Worm (Caenorhabditis elegans) whole organism, midembryonic: ENCODE data around the gene rcat-1.

Experiments
- T22C8.4 ChIP-seq: fragments of 200-800 bp; sonication (Bioruptor generic); IDR thresholded peaks from 2 replicates; pipeline ENCODE4 v1.3.6; 2022; ENCODE audit warnings: missing genetic modification characterization, missing compliant biosample characterization
- cog-1 ChIP-seq: sonication (generic microtip); optimal IDR thresholded peaks from 2 replicates; lab custom pipeline; 2016; ENCODE audit warnings: missing genetic modification characterization, missing compliant biosample characterization
- flt-1 ChIP-seq: fragments of 200-800 bp; sonication (Bioruptor generic); IDR thresholded peaks from 2 replicates; pipeline ENCODE4 v1.3.6; 2022; ENCODE audit warnings: missing genetic modification characterization, missing compliant biosample characterization
- klf-2 ChIP-seq: fragments of 200-800 bp; sonication (Bioruptor generic); conservative IDR thresholded peaks from 2 replicates; pipeline ENCODE4 v1.3.6; 2022; ENCODE audit warnings: missing genetic modification reagents, missing genetic modification characterization, missing compliant biosample characterization
- med-1 ChIP-seq: sonication (generic microtip); optimal IDR thresholded peaks from 2 replicates; lab custom pipeline; 2017; ENCODE audit warnings: missing genetic modification characterization, mild to moderate bottlenecking, missing compliant biosample characterization, antibody characterized with exemption, missing genetic modification reagents; ENCODE audit not compliant: insufficient read depth
- ref-1 ChIP-seq: fragments of 200-800 bp; sonication (Bioruptor generic); conservative IDR thresholded peaks from 2 replicates; pipeline ENCODE4 v1.3.6; 2022; ENCODE audit warnings: missing genetic modification reagents, missing genetic modification characterization, missing compliant biosample characterization
- tab-1 ChIP-seq: fragments of 200-800 bp; sonication (Bioruptor generic); IDR thresholded peaks from 2 replicates; pipeline ENCODE4 v1.3.6; 2022; ENCODE audit warnings: missing genetic modification characterization, missing compliant biosample characterization
- ztf-23 ChIP-seq: fragments of 200-800 bp; sonication (Bioruptor generic); IDR thresholded peaks from 2 replicates; pipeline ENCODE4 v1.3.6; 2022; ENCODE audit warnings: missing genetic modification reagents, missing genetic modification characterization, missing compliant biosample characterization
- ztf-29 ChIP-seq: fragments of 200-800 bp; sonication (Bioruptor generic); IDR thresholded peaks from 2 replicates; pipeline ENCODE4 v1.3.6; 2022; ENCODE audit warnings: missing genetic modification reagents, missing genetic modification characterization, missing compliant biosample characterization

The rcat-1 gene

DNA sequence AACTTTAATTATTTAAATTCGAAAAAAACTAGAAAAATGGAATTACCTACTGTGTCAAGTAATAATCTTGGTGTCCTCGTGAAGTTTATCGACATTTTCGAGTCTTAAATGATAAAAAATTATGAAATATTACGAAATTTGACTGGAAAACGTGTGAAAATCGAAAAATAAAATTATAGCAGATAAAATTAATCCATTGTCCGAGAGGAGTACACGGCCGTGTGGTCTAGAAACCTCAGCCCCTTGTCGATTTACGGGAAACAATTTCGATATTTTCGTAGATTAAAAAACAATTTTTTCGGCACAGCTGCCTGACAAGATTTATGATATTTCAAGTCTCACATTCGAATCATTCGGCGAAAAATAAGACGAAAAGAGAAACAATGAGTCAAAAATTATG, 1.9 kb upstream of the rcat-1 start, which contains the start of gene R02D3.8:
Gene R02D3.8 (minus strand): TSS at position 109 of the 400 bp plus-strand sequence.
- TF ChIP-seq tab-1 (GFP tag; lab: Robert Waterston, UW) (no peak), ztf-29 (GFP tag; lab: Robert Waterston, UW) (no peak), flt-1 (GFP tag; lab: Robert Waterston, UW) (no peak), cog-1 (no peak), med-1 (GFP tag; lab: Kevin White, UChicago) (no peak)

DNA sequence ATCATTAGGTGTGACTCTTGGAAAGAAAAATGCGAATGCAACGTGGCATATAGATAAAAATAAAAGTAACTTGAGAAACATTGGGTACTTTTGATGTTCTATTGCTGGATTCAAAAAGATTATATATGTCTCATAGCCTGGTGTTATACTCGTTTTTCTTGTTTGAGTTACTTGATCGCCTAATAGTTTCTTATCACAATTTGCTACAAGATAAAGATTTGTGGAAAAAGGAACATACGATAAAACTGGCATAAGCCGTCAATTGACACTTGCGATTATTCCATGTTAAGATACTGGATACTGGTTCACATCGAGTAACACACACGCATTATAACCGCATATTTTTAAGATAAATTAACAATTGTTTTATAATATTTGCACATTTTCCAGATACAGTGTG, 2.8 kb downstream of the rcat-1 start, which contains the start of gene grl-19:
Gene grl-19 (minus strand): TSS at position 101 of the 400 bp plus-strand sequence.
- TF ChIP-seq ref-1 (GFP tag; lab: Robert Waterston, UW) (no peak), med-1 (GFP tag; lab: Kevin White, UChicago) (no peak), klf-2 (GFP tag; lab: Robert Waterston, UW) (no peak), T22C8.4 (no peak), ztf-29 (GFP tag; lab: Robert Waterston, UW) (no peak), flt-1 (GFP tag; lab: Robert Waterston, UW) (no peak), ztf-23 (GFP tag; lab: Robert Waterston, UW) (no peak), tab-1 (GFP tag; lab: Robert Waterston, UW) (no peak)

ce11 chrIV:247494-247893, 7.7 kb downstream of the rcat-1 start:
- TF ChIP-seq klf-2 (GFP tag; lab: Robert Waterston, UW) (no peak), ref-1 (GFP tag; lab: Robert Waterston, UW) (no peak)

ce11 chrIV:244843-245242, 10.4 kb downstream of the rcat-1 start, which contains the start of gene aass-1:
aass-1 (plus strand) TSS chrIV:245143.
- TF ChIP-seq klf-2 (GFP tag; lab: Robert Waterston, UW) = no peak
- TF ChIP-seq tab-1 (GFP tag; lab: Robert Waterston, UW) = no peak
- TF ChIP-seq flt-1 (GFP tag; lab: Robert Waterston, UW) = no peak
- no peak for TF ChIP-seq T22C8.4
- no peak for TF ChIP-seq cog-1
- TF ChIP-seq med-1 (GFP tag; lab: Kevin White, UChicago) = no peak
- no peak for TF ChIP-seq ztf-23 (GFP tag; lab: Robert Waterston, UW)
- no peak for TF ChIP-seq ztf-29 (GFP tag; lab: Robert Waterston, UW)
- no peak for TF ChIP-seq ref-1 (GFP tag; lab: Robert Waterston, UW)

DNA sequence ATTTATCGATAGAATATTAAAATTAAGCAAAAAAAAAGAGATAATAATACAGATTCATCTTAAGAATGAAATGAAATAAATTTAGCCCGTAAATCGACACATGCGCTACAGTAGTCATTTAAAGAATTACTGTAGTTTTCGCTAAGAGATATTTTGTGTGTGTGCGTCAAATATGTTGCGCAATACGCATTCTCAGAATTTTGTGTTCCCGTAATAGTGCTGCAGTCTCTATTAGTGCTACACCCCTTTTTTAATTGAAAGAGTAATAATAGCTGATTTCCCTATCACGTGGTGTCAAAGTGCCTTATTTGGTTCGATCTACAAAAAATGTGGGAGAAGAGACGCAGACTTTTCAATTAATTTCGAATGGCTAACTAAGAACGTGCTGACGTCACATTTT, 11.0 kb downstream of the rcat-1 start:
- TF ChIP-seq tab-1 (GFP tag; lab: Robert Waterston, UW) (no peak), T22C8.4 (no peak), ref-1 (GFP tag; lab: Robert Waterston, UW) (no peak), ztf-23 (GFP tag; lab: Robert Waterston, UW) (no peak), cog-1 (no peak), med-1 (GFP tag; lab: Kevin White, UChicago) (no peak), flt-1 (GFP tag; lab: Robert Waterston, UW) (no peak)

DNA sequence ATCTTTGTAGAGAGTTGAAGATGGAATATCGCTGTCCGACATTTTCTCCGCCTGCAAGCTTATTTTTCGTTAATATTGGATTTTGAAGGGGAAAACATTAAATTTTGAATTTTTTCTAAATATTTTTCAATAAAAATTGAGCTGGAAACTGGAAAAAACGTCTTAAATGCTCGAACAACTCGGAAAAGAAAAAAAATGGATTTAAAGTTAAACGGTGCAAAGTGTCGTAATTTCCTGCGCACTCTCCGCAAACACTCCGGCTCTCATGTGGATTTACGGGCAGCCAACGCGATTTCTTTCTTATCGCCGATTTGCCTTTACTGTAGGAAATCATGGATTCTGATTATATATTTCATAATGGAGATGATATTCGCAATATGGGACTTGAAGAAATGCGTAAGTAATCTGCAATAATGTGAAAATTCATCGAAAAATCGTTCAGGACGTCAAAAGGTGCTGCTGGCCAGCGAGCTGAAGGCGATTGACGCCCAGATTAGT, 14.9 kb downstream of the rcat-1 start, which contains the start of the genes fnta-1 and cogc-8:
Gene fnta-1 (minus strand): TSS at position 51 of the 498 bp plus-strand sequence.
Gene cogc-8 (plus strand): TSS at position 195 of the 498 bp plus-strand sequence.
- TF ChIP-seq flt-1 (GFP tag; lab: Robert Waterston, UW) = no peak
- no peak for TF ChIP-seq ref-1 (GFP tag; lab: Robert Waterston, UW)
- TF ChIP-seq ztf-29 (GFP tag; lab: Robert Waterston, UW) = no peak
- TF ChIP-seq T22C8.4 = no peak
- TF ChIP-seq tab-1 (GFP tag; lab: Robert Waterston, UW) = no peak
- no peak for TF ChIP-seq cog-1
- TF ChIP-seq klf-2 (GFP tag; lab: Robert Waterston, UW) = no peak
- no peak for TF ChIP-seq med-1 (GFP tag; lab: Kevin White, UChicago)
- no peak for TF ChIP-seq ztf-23 (GFP tag; lab: Robert Waterston, UW)

- TF ChIP-seq med-1 (GFP tag; lab: Kevin White, UChicago) (no peak), cog-1 (no peak), ztf-23 (GFP tag; lab: Robert Waterston, UW) (no peak), klf-2 (GFP tag; lab: Robert Waterston, UW) (no peak), ztf-29 (GFP tag; lab: Robert Waterston, UW) (no peak), T22C8.4 (no peak), tab-1 (GFP tag; lab: Robert Waterston, UW) (no peak), flt-1 (GFP tag; lab: Robert Waterston, UW) (no peak), ref-1 (GFP tag; lab: Robert Waterston, UW) (no peak)
These were observed 17.9 kb downstream of the rcat-1 start, which contains the start of gene ints-13 for ce11 chrIV:237350-237749. ints-13 (minus strand) TSS chrIV:237450.

- no peak for TF ChIP-seq flt-1 (GFP tag; lab: Robert Waterston, UW)
- TF ChIP-seq T22C8.4 = no peak
- no peak for TF ChIP-seq med-1 (GFP tag; lab: Kevin White, UChicago)
- TF ChIP-seq klf-2 (GFP tag; lab: Robert Waterston, UW) = no peak
- TF ChIP-seq cog-1 = no peak
- TF ChIP-seq ztf-29 (GFP tag; lab: Robert Waterston, UW) = no peak
- no peak for TF ChIP-seq ztf-23 (GFP tag; lab: Robert Waterston, UW)
- TF ChIP-seq ref-1 (GFP tag; lab: Robert Waterston, UW) = no peak
These were observed 19.1 kb downstream of the rcat-1 start for ce11 chrIV:236138-236537.

ce11 chrIV:231673-232072, 23.6 kb downstream of the rcat-1 start, which contains the start of gene gtf-2H1:
gtf-2H1 (minus strand) TSS chrIV:231773.
- TF ChIP-seq klf-2 (GFP tag; lab: Robert Waterston, UW) (no peak), ztf-29 (GFP tag; lab: Robert Waterston, UW) (no peak), T22C8.4 (no peak)

- TF ChIP-seq ztf-29 (GFP tag; lab: Robert Waterston, UW) (no peak), tab-1 (GFP tag; lab: Robert Waterston, UW) (no peak), cog-1 (no peak), med-1 (GFP tag; lab: Kevin White, UChicago) (no peak), flt-1 (GFP tag; lab: Robert Waterston, UW) (no peak), ref-1 (GFP tag; lab: Robert Waterston, UW) (no peak), T22C8.4 (no peak), ztf-23 (GFP tag; lab: Robert Waterston, UW) (no peak)
These were observed 37.0 kb downstream of the rcat-1 start, which contains the start of gene prdx-6 for ce11 chrIV:218252-218651. prdx-6 (plus strand) TSS chrIV:218552.
